Fruit fly (Drosophila melanogaster) whole organism, embryonic: ENCODE data around the gene sbr.

Experiments
- Aef1 ChIP-seq: fragments of 200-800 bp; sonication (Bioruptor generic); IDR thresholded peaks from 3 replicates; pipeline ENCODE4 v1.3.6; 2022; ENCODE audit warnings: missing biosample characterization, missing genetic modification characterization
- Antp ChIP-seq: fragments of 200-800 bp; sonication (Bioruptor generic); optimal IDR thresholded peaks from 3 replicates; lab custom pipeline; 2016; ENCODE audit warnings: missing biosample characterization, missing genetic modification characterization
- CG11456 ChIP-seq: fragments of 200-800 bp; sonication (Bioruptor generic); IDR thresholded peaks from 3 replicates; pipeline ENCODE4 v1.3.6; 2022; ENCODE audit warnings: missing biosample characterization, missing genetic modification characterization
- CG13287 ChIP-seq: fragments of 200-800 bp; sonication (Bioruptor generic); IDR thresholded peaks from 2 replicates; pipeline ENCODE4 v1.3.6; 2022; ENCODE audit warnings: missing biosample characterization, missing genetic modification characterization; ENCODE audit not compliant: partially characterized antibody
- CG14965 ChIP-seq: fragments of 200-800 bp; sonication (Bioruptor generic); optimal IDR thresholded peaks from 2 replicates; lab custom pipeline; 2016; ENCODE audit warnings: missing biosample characterization, missing genetic modification characterization, borderline replicate concordance
- CG15073 ChIP-seq: fragments of 200-800 bp; sonication (Bioruptor generic); optimal IDR thresholded peaks from 2 replicates; lab custom pipeline; 2016; ENCODE audit warnings: missing biosample characterization, missing genetic modification characterization
- CG15269 ChIP-seq: fragments of 200-800 bp; sonication (Bioruptor generic); optimal IDR thresholded peaks from 2 replicates; lab custom pipeline; 2018; ENCODE audit warnings: missing biosample characterization, mild to moderate bottlenecking, missing genetic modification characterization, moderate library complexity
- CG17361 ChIP-seq: fragments of 200-800 bp; sonication (Bioruptor generic); IDR thresholded peaks from 3 replicates; pipeline ENCODE4 v1.3.6; 2022; ENCODE audit warnings: missing biosample characterization, missing genetic modification characterization
- CG18262 ChIP-seq: fragments of 200-800 bp; optimal IDR thresholded peaks from 3 replicates; lab custom pipeline; 2019; ENCODE audit warnings: missing biosample characterization, mild to moderate bottlenecking, missing genetic modification characterization, moderate library complexity
- CG18599 ChIP-seq: fragments of 200-800 bp; sonication (Bioruptor generic); optimal IDR thresholded peaks from 3 replicates; lab custom pipeline; 2017; ENCODE audit warnings: missing biosample characterization, missing genetic modification characterization, mild to moderate bottlenecking, moderate library complexity, missing genetic modification reagents
- CG2712 ChIP-seq: fragments of 200-800 bp; optimal IDR thresholded peaks from 3 replicates; lab custom pipeline; 2019; ENCODE audit warnings: missing biosample characterization, mild to moderate bottlenecking, missing genetic modification characterization, moderate library complexity
- CG2889 ChIP-seq: fragments of 200-800 bp; sonication (Bioruptor generic); IDR thresholded peaks from 3 replicates; pipeline ENCODE4 v1.3.6; 2022; ENCODE audit warnings: missing biosample characterization, missing genetic modification characterization
- CG33557 ChIP-seq: fragments of 200-800 bp; sonication (Bioruptor generic); optimal IDR thresholded peaks from 2 replicates; lab custom pipeline; 2019; ENCODE audit warnings: missing biosample characterization, mild to moderate bottlenecking, missing genetic modification characterization, moderate library complexity
- CG34422 ChIP-seq: fragments of 200-800 bp; sonication (Bioruptor generic); IDR thresholded peaks from 3 replicates; pipeline ENCODE4 v1.3.6; 2022; ENCODE audit warnings: missing biosample characterization, missing genetic modification characterization
- CG4360 ChIP-seq: fragments of 200-800 bp; sonication (Bioruptor generic); IDR thresholded peaks from 2 replicates; pipeline ENCODE4 v1.3.6; 2022; ENCODE audit warnings: missing biosample characterization, missing genetic modification characterization
- CG6683 ChIP-seq: fragments of 200-800 bp; sonication (Bioruptor generic); optimal IDR thresholded peaks from 2 replicates; lab custom pipeline; 2017; ENCODE audit warnings: missing biosample characterization, mild to moderate bottlenecking, missing genetic modification characterization, missing genetic modification reagents
- CG6854 ChIP-seq: fragments of 200-800 bp; sonication (Bioruptor generic); optimal IDR thresholded peaks from 3 replicates; lab custom pipeline; 2017; ENCODE audit warnings: missing biosample characterization, mild to moderate bottlenecking, missing genetic modification characterization
- CG7556 ChIP-seq: fragments of 200-800 bp; sonication (Bioruptor generic); optimal IDR thresholded peaks from 2 replicates; lab custom pipeline; 2017; ENCODE audit warnings: missing biosample characterization, mild to moderate bottlenecking, missing genetic modification characterization
- CG7839 ChIP-seq: fragments of 200-800 bp; sonication (Bioruptor generic); optimal IDR thresholded peaks from 3 replicates; lab custom pipeline; 2018; ENCODE audit warnings: missing biosample characterization, mild to moderate bottlenecking, missing genetic modification characterization, moderate library complexity
- CG9817 ChIP-seq: fragments of 200-800 bp; sonication (Bioruptor generic); optimal IDR thresholded peaks from 2 replicates; lab custom pipeline; 2018; ENCODE audit warnings: missing biosample characterization, mild to moderate bottlenecking, missing genetic modification characterization, moderate library complexity
- CoRest ChIP-seq: fragments of 200-800 bp; sonication (Bioruptor generic); optimal IDR thresholded peaks from 3 replicates; lab custom pipeline; 2018; ENCODE audit warnings: missing biosample characterization, mild to moderate bottlenecking, missing genetic modification characterization, moderate library complexity
- E2f2 ChIP-seq: fragments of 200-800 bp; sonication (Bioruptor generic); IDR thresholded peaks from 2 replicates; pipeline ENCODE4 v1.3.6; 2022; ENCODE audit warnings: missing biosample characterization, missing genetic modification characterization
- Elba2 ChIP-seq: fragments of 200-800 bp; sonication (Bioruptor generic); optimal IDR thresholded peaks from 3 replicates; lab custom pipeline; 2016; ENCODE audit warnings: missing biosample characterization, missing genetic modification characterization
- Ets65A ChIP-seq: fragments of 200-800 bp; sonication (Bioruptor generic); peaks from one replicate; lab custom pipeline; 2016; ENCODE audit warnings: missing biosample characterization, missing genetic modification characterization
- Fer3 ChIP-seq: fragments of 200-800 bp; sonication (Bioruptor generic); optimal IDR thresholded peaks from 2 replicates; lab custom pipeline; 2018; ENCODE audit warnings: missing biosample characterization, mild to moderate bottlenecking, missing genetic modification characterization, moderate library complexity
- Hey ChIP-seq: fragments of 200-800 bp; sonication (Bioruptor generic); optimal IDR thresholded peaks from 3 replicates; lab custom pipeline; 2018; ENCODE audit warnings: missing biosample characterization, mild to moderate bottlenecking, missing genetic modification characterization
- HmgZ ChIP-seq: fragments of 200-800 bp; sonication (Bioruptor generic); optimal IDR thresholded peaks from 2 replicates; lab custom pipeline; 2018; ENCODE audit warnings: missing biosample characterization, mild to moderate bottlenecking, missing genetic modification characterization
- Lhr ChIP-seq: fragments of 200-800 bp; sonication (Bioruptor generic); optimal IDR thresholded peaks from 3 replicates; lab custom pipeline; 2017; ENCODE audit warnings: mild to moderate bottlenecking, missing biosample characterization, missing genetic modification reagents, missing genetic modification characterization
- NC2α ChIP-seq: fragments of 200-800 bp; sonication (Bioruptor generic); optimal IDR thresholded peaks from 2 replicates; lab custom pipeline; 2016; ENCODE audit warnings: missing biosample characterization, missing genetic modification characterization
- Poxn ChIP-seq: fragments of 200-800 bp; sonication (Bioruptor generic); IDR thresholded peaks from 2 replicates; pipeline ENCODE4 v1.3.6; 2022; ENCODE audit warnings: missing biosample characterization, missing genetic modification characterization
- Ptx1 ChIP-seq: fragments of 200-800 bp; sonication (Bioruptor generic); IDR thresholded peaks from 2 replicates; pipeline ENCODE4 v1.3.6; 2022; ENCODE audit warnings: missing biosample characterization, missing genetic modification characterization
- Six4 ChIP-seq: fragments of 200-800 bp; sonication (Bioruptor generic); optimal IDR thresholded peaks from 2 replicates; lab custom pipeline; 2016; ENCODE audit warnings: missing biosample characterization, missing genetic modification characterization
- TFAM ChIP-seq: fragments of 200-800 bp; sonication (Bioruptor generic); optimal IDR thresholded peaks from 2 replicates; lab custom pipeline; 2017; ENCODE audit warnings: missing biosample characterization, missing genetic modification characterization, inconsistent platforms
- ash1 ChIP-seq: fragments of 200-800 bp; sonication (Bioruptor generic); optimal IDR thresholded peaks from 2 replicates; lab custom pipeline; 2018; ENCODE audit warnings: missing biosample characterization, mild to moderate bottlenecking, missing genetic modification characterization
- bbx ChIP-seq: fragments of 200-800 bp; sonication (Bioruptor generic); IDR thresholded peaks from 2 replicates; pipeline ENCODE4 v1.3.6; 2022; ENCODE audit warnings: missing biosample characterization, missing genetic modification characterization; ENCODE audit not compliant: partially characterized antibody
- bigmax ChIP-seq: fragments of 200-800 bp; sonication (Bioruptor generic); optimal IDR thresholded peaks from 2 replicates; lab custom pipeline; 2018; ENCODE audit warnings: missing biosample characterization, mild to moderate bottlenecking, missing genetic modification characterization
- danr ChIP-seq: fragments of 200-800 bp; sonication (Bioruptor generic); IDR thresholded peaks from 2 replicates; pipeline ENCODE4 v1.3.6; 2022; ENCODE audit warnings: missing biosample characterization, missing genetic modification characterization
- dm ChIP-seq: fragments of 200-800 bp; sonication (Bioruptor generic); optimal IDR thresholded peaks from 3 replicates; lab custom pipeline; 2016; ENCODE audit warnings: missing biosample characterization, missing genetic modification characterization
- dmrt99B ChIP-seq: fragments of 200-800 bp; sonication (Bioruptor generic); optimal IDR thresholded peaks from 2 replicates; lab custom pipeline; 2018; ENCODE audit warnings: missing biosample characterization, mild to moderate bottlenecking, missing genetic modification characterization, moderate library complexity
- insv ChIP-seq, 2 experiments: fragments of 200-800 bp; sonication (Bioruptor generic); optimal IDR thresholded peaks; 3 replicates each; lab custom pipeline; 2016 to 2018; ENCODE audit warnings: missing biosample characterization in 2 of 2, missing genetic modification characterization in 2 of 2
- inv ChIP-seq: fragments of 200-800 bp; sonication (Bioruptor generic); IDR thresholded peaks from 2 replicates; pipeline ENCODE4 v1.3.6; 2022; ENCODE audit warnings: missing biosample characterization, missing genetic modification characterization; ENCODE audit not compliant: partially characterized antibody
- lilli ChIP-seq: fragments of 200-800 bp; sonication (Bioruptor generic); optimal IDR thresholded peaks from 3 replicates; lab custom pipeline; 2016; ENCODE audit warnings: missing biosample characterization, missing genetic modification characterization
- nau ChIP-seq: fragments of 200-800 bp; sonication (Bioruptor generic); optimal IDR thresholded peaks from 3 replicates; lab custom pipeline; 2017; ENCODE audit warnings: missing biosample characterization, mild to moderate bottlenecking, missing genetic modification characterization, missing genetic modification reagents
- nerfin-1 ChIP-seq: fragments of 200-800 bp; sonication (Bioruptor generic); optimal IDR thresholded peaks from 3 replicates; lab custom pipeline; 2019; ENCODE audit warnings: missing biosample characterization, mild to moderate bottlenecking, missing genetic modification characterization, moderate library complexity
- onecut ChIP-seq: fragments of 200-800 bp; sonication (Bioruptor generic); IDR thresholded peaks from 2 replicates; pipeline ENCODE4 v1.3.6; 2022; ENCODE audit warnings: missing biosample characterization, missing genetic modification characterization
- otp ChIP-seq: fragments of 200-800 bp; sonication (Bioruptor generic); IDR thresholded peaks from 3 replicates; pipeline ENCODE4, ENCODE4 v1.3.6; 2022; ENCODE audit warnings: missing biosample characterization, missing genetic modification characterization
- shn ChIP-seq: fragments of 200-800 bp; sonication (Bioruptor generic); optimal IDR thresholded peaks from 3 replicates; lab custom pipeline; 2016; ENCODE audit warnings: missing biosample characterization, missing genetic modification characterization
- sug ChIP-seq: fragments of 200-800 bp; optimal IDR thresholded peaks from 2 replicates; lab custom pipeline; 2019; ENCODE audit warnings: missing biosample characterization, mild to moderate bottlenecking, missing genetic modification characterization, moderate library complexity
- tx ChIP-seq: fragments of 200-800 bp; sonication (Bioruptor generic); optimal IDR thresholded peaks from 2 replicates; lab custom pipeline; 2016; ENCODE audit warnings: missing biosample characterization, missing genetic modification characterization
- wdn ChIP-seq: fragments of 200-800 bp; sonication (Bioruptor generic); IDR thresholded peaks from 2 replicates; pipeline ENCODE4 v1.3.6; 2022; ENCODE audit warnings: missing biosample characterization, missing genetic modification characterization

sbr gene

dm6 chrX:10825349-10826129 is 21.4 kb downstream of the sbr start (continued):
- peak; percentile 51 for TF ChIP-seq Antp (GFP tag; lab: Kevin White, UChicago)
- no peak for TF ChIP-seq Fer3 (tag; lab: Kevin White, UChicago)
- no peak for TF ChIP-seq ash1 (GFP tag; lab: Kevin White, UChicago)
- TF ChIP-seq CG6854 (GFP tag; lab: Kevin White, UChicago): no peak
- no peak for TF ChIP-seq HmgZ (tag; lab: Kevin White, UChicago)
- no peak for TF ChIP-seq inv (GFP tag; lab: Robert Waterston, UW)
- TF ChIP-seq CG7839: peak; percentile 64
- no peak for TF ChIP-seq bigmax (GFP tag; lab: Kevin White, UChicago)
- TF ChIP-seq CG18262: peak; percentile 71
- TF ChIP-seq CG14965: no peak
- TF ChIP-seq CG2712: peak; percentile 78
- TF ChIP-seq dm (GFP tag; lab: Kevin White, UChicago): no peak
- TF ChIP-seq CG9817 (tag; lab: Kevin White, UChicago): no peak
- TF ChIP-seq CG11456 (GFP tag; lab: Robert Waterston, UW): no peak
- TF ChIP-seq dmrt99B (tag; lab: Kevin White, UChicago): peak; percentile 62
- TF ChIP-seq CG18599 (GFP tag; lab: Kevin White, UChicago): peak; percentile 55
- peak; percentile 45 for TF ChIP-seq CoRest
- TF ChIP-seq nau (GFP tag; lab: Kevin White, UChicago): no peak
- no peak for TF ChIP-seq CG34422 (GFP tag; lab: Robert Waterston, UW)
- TF ChIP-seq tx: no peak
- no peak for TF ChIP-seq TFAM (GFP tag; lab: Kevin White, UChicago)
- TF ChIP-seq CG7556 (GFP tag; lab: Kevin White, UChicago): peak; percentile 50
- TF ChIP-seq bbx (GFP tag; lab: Robert Waterston, UW): no peak
- TF ChIP-seq Lhr: no peak
- peak; percentile 37 for TF ChIP-seq Six4 (GFP tag; lab: Kevin White, UChicago)
- TF ChIP-seq Hey (tag; lab: Kevin White, UChicago): no peak
- peak; percentile 18 for TF ChIP-seq CG33557 (GFP tag; lab: Kevin White, UChicago)
- TF ChIP-seq NC2α (GFP tag; lab: Kevin White, UChicago): no peak
- no peak for TF ChIP-seq insv (GFP tag; optimal IDR thresholded peaks at IDR 0.05; lab: Kevin White, UChicago)
- TF ChIP-seq lilli: peak; percentile 31
- TF ChIP-seq Ets65A: peak; percentile 59
- peak; percentile 59; the same call in 1 of the 3 replicates for TF ChIP-seq CG17361 (GFP tag; lab: Robert Waterston, UW)
- no peak for TF ChIP-seq CG4360 (GFP tag; lab: Robert Waterston, UW)
- no peak for TF ChIP-seq CG13287
- TF ChIP-seq nerfin-1: peak; percentile 17
- no peak for TF ChIP-seq CG15073 (GFP tag; lab: Kevin White, UChicago)
- 0 out of 2 replicates have a peak, but pooled peaks have one; percentile 22 for TF ChIP-seq onecut (GFP tag; lab: Robert Waterston, UW)
- TF ChIP-seq CG6683 (GFP tag; lab: Kevin White, UChicago): no peak
- TF ChIP-seq sug (tag; lab: Kevin White, UChicago): no peak
- TF ChIP-seq CG15269 (tag; lab: Kevin White, UChicago): no peak
- TF ChIP-seq wdn: no peak
- TF ChIP-seq E2f2 (GFP tag; lab: Robert Waterston, UW): no peak
- no peak for TF ChIP-seq Ptx1
- no peak for TF ChIP-seq danr (GFP tag; lab: Robert Waterston, UW)
- TF ChIP-seq otp (GFP tag; lab: Robert Waterston, UW): 0 out of 3 replicates have a peak, but pooled peaks have one; percentile 31
- no peak for TF ChIP-seq Aef1 (GFP tag; lab: Robert Waterston, UW)
- TF ChIP-seq CG2889: no peak
- TF ChIP-seq shn (GFP tag; lab: Kevin White, UChicago): no peak
- no peak for TF ChIP-seq Poxn (GFP tag; lab: Robert Waterston, UW)
- TF ChIP-seq Elba2: no peak
